Fruit fly (Drosophila melanogaster): ENCODE results near the gene CG32687.

The CG32687 gene

DNA sequence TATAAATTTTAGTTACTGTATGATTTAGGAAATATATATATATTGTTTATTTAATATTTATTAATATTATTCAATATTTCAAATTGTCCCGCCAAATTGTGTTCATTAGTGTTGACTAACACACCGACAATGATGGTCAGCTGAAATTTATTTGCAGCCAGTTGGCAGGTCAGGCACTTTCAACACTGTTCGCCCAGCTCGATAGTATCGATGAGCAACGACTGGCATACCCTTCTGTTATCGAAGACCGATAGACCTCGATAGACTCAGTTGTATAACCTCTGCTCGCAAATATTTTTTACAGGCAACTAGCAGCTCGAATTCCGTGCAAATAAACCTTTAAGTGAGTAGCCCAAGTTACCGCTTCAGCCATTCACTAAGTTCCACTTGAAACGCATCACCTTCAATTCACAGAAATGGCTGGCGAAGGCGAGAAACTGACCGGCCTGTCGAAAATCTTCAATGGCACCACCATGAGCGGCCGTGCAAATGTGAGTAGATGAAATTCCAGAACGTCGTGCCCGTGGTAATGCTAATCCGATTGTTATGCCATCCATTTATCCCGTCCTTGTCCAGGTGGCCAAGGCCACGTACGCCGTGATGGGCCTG lies 26.4 kb downstream of the CG32687 start, which contains the start of gene Neb-cGP (continued):
- TF ChIP-seq her (GFP tag; optimal IDR thresholded peaks at IDR 0.05) = peak; percentile 38
- TF ChIP-seq CG9876 (GFP tag; optimal IDR thresholded peaks at IDR 0.05) = peak; percentile 40
- 0 out of 2 replicates have a peak, but pooled peaks have one; percentile 35 for TF ChIP-seq onecut (GFP tag; IDR thresholded peaks at IDR 0.05)
- TF ChIP-seq CG14860 (GFP tag; IDR thresholded peaks at IDR 0.05; ENCODE audit: partially characterized antibody) = peak; percentile 88
- peak; percentile 18 for TF ChIP-seq fu2 (GFP tag; optimal IDR thresholded peaks at IDR 0.05)
- TF ChIP-seq dmrt99B (tag; optimal IDR thresholded peaks at IDR 0.05) = peak; percentile 23
- peak; percentile 34 for TF ChIP-seq CG4820 (GFP tag; optimal IDR thresholded peaks at IDR 0.05)
- TF ChIP-seq CG3726 (GFP tag; IDR thresholded peaks at IDR 0.05) = no peak
- TF ChIP-seq CG2202 (tag; optimal IDR thresholded peaks at IDR 0.05) = peak; percentile 15
- TF ChIP-seq YL-1 (GFP tag; optimal IDR thresholded peaks at IDR 0.05) = peak; percentile 67
- peak; percentile 54 for TF ChIP-seq CG4854 (GFP tag; optimal IDR thresholded peaks at IDR 0.05)
- no peak for TF ChIP-seq btn (GFP tag; optimal IDR thresholded peaks at IDR 0.05)
- TF ChIP-seq CG4617 (GFP tag; optimal IDR thresholded peaks at IDR 0.05; ENCODE audit: borderline replicate concordance) = peak; percentile 58
- peak; percentile 47 for TF ChIP-seq CG6813 (GFP tag; optimal IDR thresholded peaks at IDR 0.05)
- TF ChIP-seq Xrp1 (GFP tag; IDR thresholded peaks at IDR 0.05) = peak; percentile 48; the same call in 1 of the 2 replicates
- TF ChIP-seq CG3838 (GFP tag; optimal IDR thresholded peaks at IDR 0.05) = no peak
- TF ChIP-seq Adf1 (GFP tag; IDR thresholded peaks at IDR 0.05) = peak; percentile 42; the same call in 1 of the 2 replicates
- no peak for TF ChIP-seq Nf-YA (GFP tag; IDR thresholded peaks at IDR 0.05)
- peak; percentile 56 for TF ChIP-seq HmgD (GFP tag; optimal IDR thresholded peaks at IDR 0.05)
- peak; percentile 31; the same call in 1 of the 3 replicates for TF ChIP-seq Aef1 (GFP tag; IDR thresholded peaks at IDR 0.05)
- peak; percentile 39 for TF ChIP-seq Fer3 (tag; optimal IDR thresholded peaks at IDR 0.05)
- no peak for TF ChIP-seq run (tag; optimal IDR thresholded peaks at IDR 0.05)
- TF ChIP-seq ttk (GFP tag; IDR thresholded peaks at IDR 0.05) = no peak
- TF ChIP-seq CG8089 (GFP tag; optimal IDR thresholded peaks at IDR 0.05) = no peak
- no peak for TF ChIP-seq dimm (GFP tag; IDR thresholded peaks at IDR 0.05)
- no peak for TF ChIP-seq esg (GFP tag; conservative IDR thresholded peaks at IDR 0.05)
- peak; percentile 37 for TF ChIP-seq CG1233 (GFP tag; optimal IDR thresholded peaks at IDR 0.05)
- TF ChIP-seq CG9797 (GFP tag; optimal IDR thresholded peaks at IDR 0.05) = peak; percentile 55
- peak; percentile 69; the same call in 1 of the 2 replicates for TF ChIP-seq CG32532 (GFP tag; IDR thresholded peaks at IDR 0.05)
- TF ChIP-seq zfh2 (GFP tag; optimal IDR thresholded peaks at IDR 0.05) = peak; percentile 75
- peak; percentile 98 for TF ChIP-seq E2f2 (GFP tag; IDR thresholded peaks at IDR 0.05)
- TF ChIP-seq CG31224 (GFP tag; IDR thresholded peaks at IDR 0.05) = peak; percentile 14; the same call in 1 of the 2 replicates
- TF ChIP-seq pita (GFP tag; optimal IDR thresholded peaks at IDR 0.05) = no peak
- TF ChIP-seq CrebB (tag; optimal IDR thresholded peaks at IDR 0.05) = peak; percentile 36
- TF ChIP-seq CG11696 (GFP tag; IDR thresholded peaks at IDR 0.05) = no peak
- TF ChIP-seq Stat92E (GFP tag; optimal IDR thresholded peaks at IDR 0.05) = peak in 1 of 3 experiments; percentile 45
- TF ChIP-seq nmo (GFP tag; optimal IDR thresholded peaks at IDR 0.05) = peak; percentile 62
- no peak for TF ChIP-seq gcm (GFP tag; optimal IDR thresholded peaks at IDR 0.05)
- no peak for TF ChIP-seq CG8281 (tag; optimal IDR thresholded peaks at IDR 0.05)
- TF ChIP-seq vnd (GFP tag; IDR thresholded peaks at IDR 0.05; ENCODE audit: partially characterized antibody) = peak; percentile 87
- peak; percentile 68 for TF ChIP-seq CG9817 (tag; optimal IDR thresholded peaks at IDR 0.05)
- TF ChIP-seq crol (GFP tag; IDR thresholded peaks at IDR 0.05) = no peak
- peak; percentile 45 for TF ChIP-seq mirr (GFP tag; optimal IDR thresholded peaks at IDR 0.05)
- TF ChIP-seq fd64A (GFP tag; optimal IDR thresholded peaks at IDR 0.05) = no peak
- TF ChIP-seq crp (GFP tag; optimal IDR thresholded peaks at IDR 0.05) = peak in 1 of 2 experiments; percentile 87
- no peak for TF ChIP-seq CG32767 (GFP tag; IDR thresholded peaks at IDR 0.05)
- TF ChIP-seq B-H2 (GFP tag; optimal IDR thresholded peaks at IDR 0.05) = peak; percentile 90
- TF ChIP-seq gce (GFP tag; IDR thresholded peaks at IDR 0.05) = no peak
- peak; percentile 42 for TF ChIP-seq tap (tag; optimal IDR thresholded peaks at IDR 0.05)
- no peak for TF ChIP-seq yki (optimal IDR thresholded peaks at IDR 0.05)
